Fruit fly (Drosophila melanogaster): ENCODE data around the gene CG13676.

Gene CG13676

DNA sequence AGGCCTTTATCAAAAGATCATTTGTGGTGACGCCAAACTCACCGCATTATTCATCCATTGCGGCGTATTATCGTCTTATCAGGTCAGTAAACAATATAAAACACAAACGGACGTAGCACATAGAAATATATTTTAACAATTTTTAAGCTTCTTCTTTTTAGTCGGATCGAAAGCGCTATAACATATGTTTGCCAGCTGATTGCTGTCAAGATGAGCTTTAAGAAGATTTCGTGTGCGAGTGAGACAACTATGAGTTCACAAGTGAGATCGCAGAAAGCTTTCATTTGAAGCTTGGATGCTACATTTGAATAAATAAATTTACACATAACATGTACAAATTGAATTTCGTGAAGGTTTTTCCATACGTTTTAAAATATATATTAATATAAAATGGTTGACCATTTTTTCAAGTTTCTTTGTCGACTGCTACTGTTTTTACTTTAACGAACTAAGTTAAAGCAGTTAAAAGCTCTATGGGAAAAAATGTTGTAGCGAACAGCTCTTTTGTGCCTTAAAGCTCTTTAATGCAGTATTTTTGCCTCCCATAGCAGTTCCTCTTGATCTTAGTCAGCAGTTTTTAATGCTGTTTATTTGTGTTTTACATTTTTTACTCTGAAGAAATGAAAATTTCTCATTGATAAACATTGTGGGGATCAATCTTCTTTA lies 7.2 kb upstream of the CG13676 start, which contains the start of gene CG42445:
Gene CG42445, minus strand, starts transcription at position 186 of the 666 bp plus-strand sequence.
- TF ChIP-seq brk (GFP tag; optimal IDR thresholded peaks at IDR 0.05) (peak; percentile 40), CrebA (GFP tag; optimal IDR thresholded peaks at IDR 0.05; ENCODE audit: borderline replicate concordance) (peak; percentile 10), sage (GFP tag; optimal IDR thresholded peaks at IDR 0.05) (peak; percentile 62), N (GFP tag; optimal IDR thresholded peaks at IDR 0.05) (no peak), usp (GFP tag; optimal IDR thresholded peaks at IDR 0.05) (no peak), Dif (GFP tag; optimal IDR thresholded peaks at IDR 0.05; ENCODE audit: partially characterized antibody) (peak; percentile 65), Hr78 (GFP tag; optimal IDR thresholded peaks at IDR 0.05) (no peak), Vsx2 (GFP tag; optimal IDR thresholded peaks at IDR 0.05; ENCODE audit: partially characterized antibody) (peak; percentile 6)

DNA sequence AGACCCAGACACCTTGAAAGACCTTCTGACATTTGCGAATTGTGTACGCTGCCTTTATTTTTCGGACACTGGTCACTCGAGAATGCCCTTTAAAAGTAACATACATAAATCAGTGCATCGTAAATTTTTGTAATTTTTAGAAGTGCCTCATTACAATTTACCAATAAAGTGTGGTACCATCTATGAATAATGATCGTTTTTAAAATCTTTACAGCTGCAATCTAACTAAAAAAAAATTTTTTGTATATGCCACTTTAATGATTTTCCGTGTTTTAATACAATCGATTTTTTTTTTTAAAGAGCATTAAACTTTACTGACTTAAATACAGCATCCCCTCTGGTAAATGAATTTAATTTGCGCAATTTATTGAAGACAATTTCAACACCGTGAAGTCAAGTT lies 5.5 kb upstream of the CG13676 start:
- TF ChIP-seq h (GFP tag; optimal IDR thresholded peaks at IDR 0.05) (peak; percentile 79), N (GFP tag; optimal IDR thresholded peaks at IDR 0.05) (no peak), Vsx2 (GFP tag; optimal IDR thresholded peaks at IDR 0.05; ENCODE audit: partially characterized antibody) (no peak), CG9705 (GFP tag; optimal IDR thresholded peaks at IDR 0.05) (no peak), brk (GFP tag; optimal IDR thresholded peaks at IDR 0.05) (peak; percentile 19), Hr83 (GFP tag; optimal IDR thresholded peaks at IDR 0.05; ENCODE audit: poor library complexity, severe bottlenecking) (no peak), sv (GFP tag; optimal IDR thresholded peaks at IDR 0.05) (no peak), Jra (GFP tag; optimal IDR thresholded peaks at IDR 0.05) (peak; percentile 5), rgr (GFP tag; optimal IDR thresholded peaks at IDR 0.05) (peak; percentile 71), CrebA (GFP tag; optimal IDR thresholded peaks at IDR 0.05; ENCODE audit: borderline replicate concordance) (no peak), dmrt93B (GFP tag; optimal IDR thresholded peaks at IDR 0.05) (peak; percentile 13), br (GFP tag; optimal IDR thresholded peaks at IDR 0.05) (peak; percentile 62), woc (GFP tag; optimal IDR thresholded peaks at IDR 0.05) (peak; percentile 56), Myc (optimal IDR thresholded peaks at IDR 0.05) (no peak), Rel (GFP tag; optimal IDR thresholded peaks at IDR 0.05) (no peak), Rel (tag; optimal IDR thresholded peaks at IDR 0.05) (no peak), GATAd (GFP tag; optimal IDR thresholded peaks at IDR 0.05) (no peak), usp (GFP tag; optimal IDR thresholded peaks at IDR 0.05) (no peak), pan (optimal IDR thresholded peaks at IDR 0.05) (no peak), CG32264 (GFP tag; optimal IDR thresholded peaks at IDR 0.05) (peak; percentile 12), Hr78 (GFP tag; optimal IDR thresholded peaks at IDR 0.05) (no peak), OdsH (GFP tag; optimal IDR thresholded peaks at IDR 0.05) (peak; percentile 72), dsf (GFP tag; optimal IDR thresholded peaks at IDR 0.05; ENCODE audit: borderline replicate concordance) (no peak), tai (GFP tag; optimal IDR thresholded peaks at IDR 0.05) (peak; percentile 41), Dfd (GFP tag; optimal IDR thresholded peaks at IDR 0.05) (no peak), sage (GFP tag; optimal IDR thresholded peaks at IDR 0.05) (peak; percentile 51), Dif (GFP tag; optimal IDR thresholded peaks at IDR 0.05; ENCODE audit: partially characterized antibody) (no peak), lola (GFP tag; optimal IDR thresholded peaks at IDR 0.05) (no peak), Mio (GFP tag; optimal IDR thresholded peaks at IDR 0.05) (no peak), Sp1 (GFP tag; optimal IDR thresholded peaks at IDR 0.05) (peak; percentile 68), Hnf4 (GFP tag; optimal IDR thresholded peaks at IDR 0.05) (no peak), ey (GFP tag; optimal IDR thresholded peaks at IDR 0.05) (peak; percentile 72), psq (GFP tag; optimal IDR thresholded peaks at IDR 0.05) (peak; percentile 52), Abd-B (GFP tag; optimal IDR thresholded peaks at IDR 0.05) (no peak), jim (GFP tag; optimal IDR thresholded peaks at IDR 0.05) (no peak), dl (GFP tag; optimal IDR thresholded peaks at IDR 0.05; ENCODE audit: insufficient read depth in 1 of 2, partially characterized antibody in 2 of 2) (no peak), fru (GFP tag; optimal IDR thresholded peaks at IDR 0.05) (peak; percentile 78), foxo (GFP tag; optimal IDR thresholded peaks at IDR 0.05) (peak in 1 of 2 experiments; percentile 67), HLH106 (tag; optimal IDR thresholded peaks at IDR 0.05) (peak; percentile 70)
